Worm (Caenorhabditis elegans): ENCODE data around the gene R05G6.9.
A peak's percentile ranks its signal among the peaks of the same experiment; 100 is the strongest.

Gene R05G6.9

DNA sequence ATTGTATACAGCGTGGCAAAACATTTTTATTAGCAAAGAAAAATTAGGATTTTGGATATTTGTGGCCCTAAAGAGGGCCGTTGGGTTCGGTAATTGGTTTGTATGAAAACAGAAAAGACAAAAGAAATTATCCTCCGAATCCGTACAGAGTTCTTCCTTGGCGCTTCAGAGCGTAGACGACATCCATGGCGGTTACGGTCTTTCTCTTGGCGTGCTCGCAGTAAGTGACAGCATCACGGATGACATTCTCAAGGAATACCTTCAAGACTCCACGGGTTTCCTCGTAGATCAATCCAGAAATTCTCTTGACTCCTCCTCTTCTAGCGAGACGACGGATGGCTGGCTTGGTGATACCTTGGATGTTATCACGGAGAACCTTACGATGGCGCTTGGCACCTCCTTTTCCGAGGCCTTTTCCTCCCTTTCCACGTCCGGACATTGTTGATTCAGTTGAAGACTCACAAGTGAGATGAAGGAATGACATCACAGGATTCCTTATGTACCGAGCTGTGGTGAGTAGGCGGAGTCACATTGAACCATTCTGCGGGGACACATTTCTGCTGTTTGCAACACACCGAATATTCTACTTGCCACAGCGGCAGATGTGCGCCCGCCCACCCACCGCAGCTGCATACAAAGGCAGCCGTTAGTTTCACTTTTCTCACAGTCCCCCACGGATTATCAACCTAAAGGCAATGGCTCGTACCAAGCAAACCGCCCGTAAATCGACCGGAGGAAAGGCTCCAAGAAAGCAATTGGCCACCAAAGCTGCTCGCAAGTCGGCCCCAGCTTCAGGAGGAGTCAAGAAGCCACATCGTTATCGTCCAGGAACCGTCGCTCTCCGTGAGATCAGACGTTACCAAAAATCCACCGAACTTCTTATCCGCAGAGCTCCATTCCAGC is 28.3 kb downstream of the R05G6.9 start, which contains the start of the genes his-60 and his-59 (continued):
- no peak for TF ChIP-seq fos-1 (tag; optimal IDR thresholded peaks at IDR 0.05)
- no peak for TF ChIP-seq T20F7.1 (GFP tag; optimal IDR thresholded peaks at IDR 0.05)
- peak; percentile 51 for TF ChIP-seq aha-1 (tag)
- no peak for TF ChIP-seq nhr-111 (GFP tag; optimal IDR thresholded peaks at IDR 0.05)
- TF ChIP-seq dve-1 (tag; optimal IDR thresholded peaks at IDR 0.05; ENCODE audit: insufficient read depth) = peak; percentile 98
- TF ChIP-seq pha-4 (GFP tag; IDR thresholded peaks at IDR 0.05) = peak; percentile 21
- TF ChIP-seq pha-4 (tag; optimal IDR thresholded peaks at IDR 0.05) = no peak
- no peak for TF ChIP-seq nhr-10 (tag; optimal IDR thresholded peaks at IDR 0.05)
- peak; percentile 85 for TF ChIP-seq lim-7 (GFP tag; IDR thresholded peaks at IDR 0.05)
- TF ChIP-seq cey-2 (tag; optimal IDR thresholded peaks at IDR 0.05; ENCODE audit: borderline replicate concordance, insufficient read depth) = no peak
- peak; percentile 76 for TF ChIP-seq hlh-11 (tag; optimal IDR thresholded peaks at IDR 0.05)
- no peak for TF ChIP-seq snpc-4 (tag; optimal IDR thresholded peaks at IDR 0.05)
- TF ChIP-seq ceh-82 (tag; optimal IDR thresholded peaks at IDR 0.05) = no peak
- TF ChIP-seq arid-1 (GFP tag; conservative IDR thresholded peaks at IDR 0.05) = peak; percentile 71
- peak; percentile 64 for TF ChIP-seq vab-7 (GFP tag; IDR thresholded peaks at IDR 0.05)
- TF ChIP-seq ZK337.2 (GFP tag; IDR thresholded peaks at IDR 0.05) = no peak
- TF ChIP-seq nhr-25 (tag; optimal IDR thresholded peaks at IDR 0.05; ENCODE audit: borderline replicate concordance, insufficient read depth) = peak; percentile 27
- no peak for TF ChIP-seq ceh-44 (GFP tag; IDR thresholded peaks at IDR 0.05)
- TF ChIP-seq rbr-2 (tag; optimal IDR thresholded peaks at IDR 0.05) = peak; percentile 55
- no peak for TF ChIP-seq zip-11 (GFP tag; IDR thresholded peaks at IDR 0.05)
- TF ChIP-seq ctbp-1 (GFP tag; IDR thresholded peaks at IDR 0.05) = no peak
- TF ChIP-seq jun-1 (tag; optimal IDR thresholded peaks at IDR 0.05) = no peak
- peak; percentile 37; the same call in 1 of the 2 replicates for TF ChIP-seq lin-1 (GFP tag; IDR thresholded peaks at IDR 0.05)
- TF ChIP-seq F49E8.2 (tag; optimal IDR thresholded peaks at IDR 0.05; ENCODE audit: borderline replicate concordance) = peak; percentile 89
- TF ChIP-seq F26F4.8 (GFP tag; conservative IDR thresholded peaks at IDR 0.05) = peak; percentile 63
- TF ChIP-seq nhr-41 (GFP tag; IDR thresholded peaks at IDR 0.05) = no peak
- no peak for TF ChIP-seq lsy-2 (tag; optimal IDR thresholded peaks at IDR 0.05)
- TF ChIP-seq dmd-6 (GFP tag; IDR thresholded peaks at IDR 0.05) = no peak
- TF ChIP-seq nhr-77 (tag; optimal IDR thresholded peaks at IDR 0.05) = no peak
- no peak for TF ChIP-seq aly-2 (tag; optimal IDR thresholded peaks at IDR 0.05)
- no peak for TF ChIP-seq mep-1 (tag; optimal IDR thresholded peaks at IDR 0.05)
- no peak for TF ChIP-seq attf-4 (tag; optimal IDR thresholded peaks at IDR 0.05)
- peak; percentile 26; the same call in 1 of the 2 replicates for TF ChIP-seq mdt-29 (GFP tag; IDR thresholded peaks at IDR 0.05)
- peak; percentile 23; the same call in 1 of the 2 replicates for TF ChIP-seq hmg-1.1 (GFP tag; IDR thresholded peaks at IDR 0.05)
- TF ChIP-seq zfp-3 (GFP tag; conservative IDR thresholded peaks at IDR 0.05) = no peak
- TF ChIP-seq spr-3 (GFP tag; optimal IDR thresholded peaks at IDR 0.05) = no peak
- TF ChIP-seq dpl-1 (GFP tag; optimal IDR thresholded peaks at IDR 0.05) = peak; percentile 43
- no peak for TF ChIP-seq sdz-12 (GFP tag; optimal IDR thresholded peaks at IDR 0.05)
- TF ChIP-seq nhr-76 (tag; optimal IDR thresholded peaks at IDR 0.05) = no peak
- no peak for TF ChIP-seq F37D6.2 (tag; optimal IDR thresholded peaks at IDR 0.05)
- TF ChIP-seq madf-9 (GFP tag; conservative IDR thresholded peaks at IDR 0.05) = no peak
- no peak for TF ChIP-seq ZK546.5 (tag; optimal IDR thresholded peaks at IDR 0.05)
- no peak for TF ChIP-seq spr-1 (tag; optimal IDR thresholded peaks at IDR 0.05)
- TF ChIP-seq nhr-28 (tag; optimal IDR thresholded peaks at IDR 0.05) = no peak
- TF ChIP-seq ama-1 (optimal IDR thresholded peaks at IDR 0.05) = peak; percentile 50
- no peak for TF ChIP-seq madf-5 (GFP tag; IDR thresholded peaks at IDR 0.05)
- TF ChIP-seq ztf-7 (tag; optimal IDR thresholded peaks at IDR 0.05) = no peak
- TF ChIP-seq dmd-8 (GFP tag; IDR thresholded peaks at IDR 0.05) = peak; percentile 84
- TF ChIP-seq zfp-2 (tag; optimal IDR thresholded peaks at IDR 0.05) = no peak
- TF ChIP-seq dmd-9 (GFP tag; IDR thresholded peaks at IDR 0.05) = no peak

Data from whole organism, L4 larva.